Worm (Caenorhabditis elegans) whole organism, L1 larva: Measurements from ENCODE around the gene C09G1.2.

Source experiments
- aly-2 ChIP-seq: fragments of 150-350 bp; optimal IDR thresholded peaks from 2 replicates; lab custom pipeline; 2014; ENCODE audit warnings: missing biosample characterization, missing genetic modification characterization
- ama-1 ChIP-seq: fragments of 150-350 bp; optimal IDR thresholded peaks from 2 replicates; lab custom pipeline; 2014
- egl-27 ChIP-seq, 2 experiments: fragments of 150-350 bp in 1 of 2; sonication (generic microtip); optimal IDR thresholded peaks; 3 replicates each; lab custom pipeline; 2017 to 2018; ENCODE audit warnings: missing biosample characterization in 2 of 2, missing genetic modification characterization in 2 of 2, missing genetic modification reagents in 2 of 2
- elt-2 ChIP-seq: sonication (generic microtip); optimal IDR thresholded peaks from 2 replicates; lab custom pipeline; 2016; ENCODE audit warnings: missing genetic modification characterization, mild to moderate bottlenecking, inconsistent platforms, missing compliant biosample characterization, missing genetic modification reagents
- hlh-17 ChIP-seq: fragments of 200-800 bp; sonication (Bioruptor generic); optimal IDR thresholded peaks from 2 replicates; lab custom pipeline; 2018; ENCODE audit warnings: missing genetic modification characterization, mild to moderate bottlenecking, missing compliant biosample characterization, moderate library complexity, borderline replicate concordance
- isw-1 ChIP-seq: fragments of 200-800 bp; sonication (Bioruptor generic); IDR thresholded peaks from 2 replicates; pipeline ENCODE4 v1.3.6; 2022; ENCODE audit warnings: missing genetic modification characterization, missing compliant biosample characterization
- lin-13 ChIP-seq: fragments of 150-350 bp; optimal IDR thresholded peaks from 2 replicates; lab custom pipeline; 2014; ENCODE audit warnings: missing biosample characterization, missing genetic modification reagents, missing genetic modification characterization
- nhr-76 ChIP-seq: sonication (generic microtip); optimal IDR thresholded peaks from 2 replicates; lab custom pipeline; 2017; ENCODE audit warnings: missing biosample characterization, missing genetic modification characterization
- nhr-90 ChIP-seq: sonication (generic microtip); optimal IDR thresholded peaks from 2 replicates; lab custom pipeline; 2016; ENCODE audit warnings: mild to moderate bottlenecking, missing genetic modification characterization, missing compliant biosample characterization; ENCODE audit not compliant: poor library complexity
- sptf-1 ChIP-seq: fragments of 150-350 bp; optimal IDR thresholded peaks from 2 replicates; lab custom pipeline; 2014; ENCODE audit warnings: missing biosample characterization, missing genetic modification characterization
- unc-62 ChIP-seq: fragments of 150-350 bp; optimal IDR thresholded peaks from 2 replicates; lab custom pipeline; 2014; ENCODE audit warnings: missing biosample characterization, missing genetic modification reagents, missing genetic modification characterization

ce11 chrX:16006529-16006928, 24.0 kb upstream of the C09G1.2 start, which contains the start of gene C09G1.4:
- TF ChIP-seq nhr-76 (tag; lab: Kevin White, UChicago) (no peak), lin-13 (no peak), aly-2 (tag; lab: Kevin White, UChicago) (no peak), elt-2 (tag; lab: Kevin White, UChicago) (no peak), ama-1 (no peak), isw-1 (no peak), hlh-17 (no peak), nhr-90 (tag; lab: Kevin White, UChicago) (no peak), egl-27 (tag; optimal IDR thresholded peaks at IDR 0.05; lab: Kevin White, UChicago) (no peak), unc-62 (GFP tag; lab: Kevin White, UChicago) (no peak), sptf-1 (tag; lab: Kevin White, UChicago) (no peak)
